Worm (Caenorhabditis elegans): ENCODE measurements around the gene Y25C1A.2.

DNA sequence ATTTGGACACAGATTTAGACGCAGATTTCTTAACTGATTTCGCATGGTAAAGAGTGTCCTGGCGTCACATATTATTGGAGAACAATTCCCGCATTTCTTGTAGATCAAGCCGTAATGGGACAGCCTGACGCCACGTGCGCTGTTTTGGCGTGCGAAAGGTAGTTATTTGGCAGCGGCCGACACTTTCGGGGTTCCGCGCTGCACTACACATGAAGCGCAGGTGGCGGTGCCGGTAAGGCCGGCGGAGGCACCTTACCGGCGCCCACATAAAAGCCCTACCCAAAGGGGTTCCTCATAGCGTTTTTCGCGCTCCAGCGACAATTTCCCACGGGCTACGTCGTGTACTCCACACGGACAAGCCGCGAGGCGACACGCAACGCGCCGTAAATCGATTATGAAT lies 2.3 kb upstream of the Y25C1A.2 start:
- TF ChIP-seq W03F9.2 (tag; optimal IDR thresholded peaks at IDR 0.05): no peak
- TF ChIP-seq him-1 (tag; optimal IDR thresholded peaks at IDR 0.05): no peak
- no peak for TF ChIP-seq dao-5 (tag; optimal IDR thresholded peaks at IDR 0.05)
